Worm (Caenorhabditis elegans) whole organism, young adult: ENCODE measurements around the gene ttr-29.

Source experiments
- B0035.1 ChIP-seq: sonication (generic microtip); optimal IDR thresholded peaks from 2 replicates; lab custom pipeline; 2016; ENCODE audit warnings: missing genetic modification characterization, mild to moderate bottlenecking, missing compliant biosample characterization, missing genotype, missing genetic modification reagents
- F37B4.10 ChIP-seq: fragments of 200-800 bp; sonication (Bioruptor generic); IDR thresholded peaks from 2 replicates; pipeline ENCODE4 v1.3.6; 2022; ENCODE audit warnings: missing genetic modification characterization, missing compliant biosample characterization
- F49E8.2 ChIP-seq: sonication (generic microtip); optimal IDR thresholded peaks from 3 replicates; lab custom pipeline; 2017; ENCODE audit warnings: missing genetic modification characterization, mild to moderate bottlenecking, missing compliant biosample characterization, antibody characterized with exemption, moderate library complexity; ENCODE audit not compliant: insufficient read depth
- F55B11.4 ChIP-seq: sonication (generic microtip); optimal IDR thresholded peaks from 2 replicates; lab custom pipeline; 2016; ENCODE audit warnings: missing compliant biosample characterization, missing genetic modification characterization, borderline replicate concordance; ENCODE audit not compliant: insufficient read depth
- F57C9.4 ChIP-seq: sonication (generic microtip); optimal IDR thresholded peaks from 2 replicates; lab custom pipeline; 2017; ENCODE audit warnings: mild to moderate bottlenecking, missing genetic modification characterization, missing compliant biosample characterization
- K11D2.4 ChIP-seq: fragments of 200-800 bp; sonication (Bioruptor generic); IDR thresholded peaks from 2 replicates; pipeline ENCODE4 v1.3.6; 2022; ENCODE audit warnings: missing genetic modification reagents, missing genetic modification characterization, missing compliant biosample characterization
- K12H6.12 ChIP-seq: fragments of 200-800 bp; sonication (Bioruptor generic); optimal IDR thresholded peaks from 2 replicates; lab custom pipeline; 2018; ENCODE audit warnings: mild to moderate bottlenecking, missing genetic modification characterization, missing compliant biosample characterization
- Y53F4B.3 ChIP-seq: fragments of 200-800 bp; sonication (Bioruptor generic); IDR thresholded peaks from 2 replicates; pipeline ENCODE4 v1.3.6; 2022; ENCODE audit warnings: missing genetic modification reagents, missing genetic modification characterization, missing compliant biosample characterization
- Y67H2A.10 ChIP-seq: fragments of 200-800 bp; sonication (Bioruptor generic); conservative IDR thresholded peaks from 2 replicates; pipeline ENCODE4 v1.3.6; 2022; ENCODE audit warnings: missing genetic modification reagents, missing genetic modification characterization, missing compliant biosample characterization
- atf-7 ChIP-seq: sonication (generic microtip); optimal IDR thresholded peaks from 2 replicates; lab custom pipeline; 2017; ENCODE audit warnings: mild to moderate bottlenecking, missing genetic modification characterization, missing compliant biosample characterization
- bed-2 ChIP-seq: fragments of 200-800 bp; sonication (Bioruptor generic); IDR thresholded peaks from 2 replicates; pipeline ENCODE4 v1.3.6; 2022; ENCODE audit warnings: missing genetic modification reagents, missing genetic modification characterization, missing compliant biosample characterization
- ceh-27 ChIP-seq: fragments of 200-800 bp; sonication (Bioruptor generic); optimal IDR thresholded peaks from 2 replicates; lab custom pipeline; 2018; ENCODE audit warnings: mild to moderate bottlenecking, missing genetic modification characterization, moderate library complexity, missing compliant biosample characterization
- ceh-91 ChIP-seq: fragments of 200-800 bp; sonication (Bioruptor generic); IDR thresholded peaks from 2 replicates; pipeline ENCODE4 v1.3.6; 2022; ENCODE audit warnings: missing genetic modification reagents, missing genetic modification characterization, missing compliant biosample characterization
- die-1 ChIP-seq: sonication (generic microtip); optimal IDR thresholded peaks from 2 replicates; lab custom pipeline; 2016; ENCODE audit warnings: missing genotype, mild to moderate bottlenecking, missing genetic modification characterization, missing compliant biosample characterization
- dox-1 ChIP-seq: fragments of 200-800 bp; sonication (Bioruptor generic); IDR thresholded peaks from 2 replicates; pipeline ENCODE4 v1.3.6; 2022; ENCODE audit warnings: missing genetic modification reagents, missing genetic modification characterization, missing compliant biosample characterization
- dpl-1 ChIP-seq: fragments of 150-350 bp; optimal IDR thresholded peaks from 2 replicates; lab custom pipeline; 2014; ENCODE audit warnings: missing biosample characterization, missing genetic modification reagents, missing genetic modification characterization
- ets-4 ChIP-seq: fragments of 200-800 bp; sonication (Bioruptor generic); optimal IDR thresholded peaks from 2 replicates; lab custom pipeline; 2018; ENCODE audit warnings: mild to moderate bottlenecking, missing genetic modification characterization, missing compliant biosample characterization
- him-1 ChIP-seq: sonication (generic microtip); optimal IDR thresholded peaks from 2 replicates; lab custom pipeline; 2016; ENCODE audit warnings: missing genotype, missing genetic modification reagents, missing genetic modification characterization, missing compliant biosample characterization
- hlh-26 ChIP-seq: fragments of 200-800 bp; sonication (Bioruptor generic); conservative IDR thresholded peaks from 2 replicates; pipeline ENCODE4 v1.3.6; 2022; ENCODE audit warnings: missing genetic modification reagents, missing genetic modification characterization, missing compliant biosample characterization
- hmg-1.2 ChIP-seq: fragments of 200-800 bp; sonication (Bioruptor generic); IDR thresholded peaks from 2 replicates; pipeline ENCODE4 v1.3.6; 2022; ENCODE audit warnings: missing genetic modification reagents, missing genetic modification characterization, missing compliant biosample characterization
- hmg-20 ChIP-seq: fragments of 200-800 bp; sonication (Bioruptor generic); IDR thresholded peaks from 2 replicates; pipeline ENCODE4 v1.3.6; 2022; ENCODE audit warnings: missing genetic modification reagents, missing genetic modification characterization, missing compliant biosample characterization
- let-526 ChIP-seq: fragments of 200-800 bp; sonication (Bioruptor generic); IDR thresholded peaks from 2 replicates; pipeline ENCODE4 v1.3.6; 2022; ENCODE audit warnings: missing genetic modification reagents, missing genetic modification characterization, missing compliant biosample characterization
- let-607 ChIP-seq, 2 experiments: fragments of 200-800 bp in 1 of 2; sonication (Bioruptor generic) in 1 of 2; sonication (generic microtip) in 1 of 2; optimal IDR thresholded peaks; 2 replicates each; lab custom pipeline; 2016 to 2018; ENCODE audit warnings: mild to moderate bottlenecking in 2 of 2, missing compliant biosample characterization in 2 of 2, missing genetic modification characterization in 2 of 2, moderate library complexity in 2 of 2, missing genotype in 1 of 2
- lin-35 ChIP-seq, 3 experiments: fragments of 150-350 bp in 2 of 3; sonication (generic microtip) in 1 of 3; optimal IDR thresholded peaks; 2 replicates each; lab custom pipeline; 2014 to 2018; ENCODE audit warnings: missing biosample characterization in 3 of 3, missing genetic modification characterization in 3 of 3, missing genetic modification reagents in 3 of 3
- mcd-1 ChIP-seq: fragments of 200-800 bp; sonication (Bioruptor generic); IDR thresholded peaks from 2 replicates; pipeline ENCODE4 v1.3.6; 2022; ENCODE audit warnings: missing genetic modification reagents, missing genetic modification characterization, missing compliant biosample characterization
- mel-28 ChIP-seq: sonication (generic microtip); optimal IDR thresholded peaks from 2 replicates; lab custom pipeline; 2016; ENCODE audit warnings: borderline replicate concordance, mild to moderate bottlenecking, missing genetic modification characterization, missing compliant biosample characterization
- nfya-1 ChIP-seq: sonication (generic microtip); optimal IDR thresholded peaks from 2 replicates; lab custom pipeline; 2017; ENCODE audit warnings: antibody characterized with exemption, missing compliant biosample characterization, missing genetic modification characterization, borderline replicate concordance; ENCODE audit not compliant: insufficient read depth
- nhr-80 ChIP-seq: sonication (generic microtip); optimal IDR thresholded peaks from 2 replicates; lab custom pipeline; 2016; ENCODE audit warnings: missing genetic modification characterization, missing compliant biosample characterization
- nhr-90 ChIP-seq: sonication (generic microtip); optimal IDR thresholded peaks from 2 replicates; lab custom pipeline; 2016; ENCODE audit warnings: missing genotype, mild to moderate bottlenecking, missing genetic modification characterization, missing compliant biosample characterization
- pbrm-1 ChIP-seq: fragments of 200-800 bp; sonication (Bioruptor generic); IDR thresholded peaks from 2 replicates; pipeline ENCODE4 v1.3.6; 2022; ENCODE audit warnings: missing genetic modification reagents, missing genetic modification characterization, missing compliant biosample characterization
- ztf-22 ChIP-seq: fragments of 200-800 bp; sonication (Bioruptor generic); optimal IDR thresholded peaks from 2 replicates; lab custom pipeline; 2018; ENCODE audit warnings: mild to moderate bottlenecking, missing genetic modification characterization, moderate library complexity, missing compliant biosample characterization
- ztf-25 ChIP-seq: fragments of 200-800 bp; sonication (Bioruptor generic); IDR thresholded peaks from 2 replicates; pipeline ENCODE4 v1.3.6; 2022; ENCODE audit warnings: missing genetic modification reagents, missing genetic modification characterization, missing compliant biosample characterization

Gene ttr-29

ce11 chrV:12944775-12945174 is 38.1 kb upstream of the ttr-29 start, which contains the start of gene grl-2 (continued):
- no peak for TF ChIP-seq let-607 (tag; optimal IDR thresholded peaks at IDR 0.05; lab: Kevin White, UChicago)
- no peak for TF ChIP-seq ztf-25
- TF ChIP-seq hlh-26 (GFP tag; lab: Robert Waterston, UW) = no peak

- TF ChIP-seq Y53F4B.3 = no peak
- TF ChIP-seq, all 124 proteins: peak for 0
Measured at ce11 chrV:12944229-12944628, 37.6 kb upstream of the ttr-29 start, which contains the start of gene T16G1.3. TSS of gene T16G1.3 (minus strand) at chrV:12944329.

- TF ChIP-seq K11D2.4 (GFP tag; lab: Robert Waterston, UW) = no peak
- TF ChIP-seq F55B11.4 (tag; lab: Kevin White, UChicago) = no peak
- TF ChIP-seq ets-4 = no peak
- TF ChIP-seq Y67H2A.10 (GFP tag; lab: Robert Waterston, UW) = no peak
- no peak for TF ChIP-seq hlh-26 (GFP tag; lab: Robert Waterston, UW)
- TF ChIP-seq mcd-1 (GFP tag; lab: Robert Waterston, UW) = no peak
- TF ChIP-seq hmg-1.2 = no peak
- TF ChIP-seq K12H6.12 (tag; lab: Kevin White, UChicago) = no peak
- no peak for TF ChIP-seq die-1 (tag; lab: Kevin White, UChicago)
Measured at ce11 chrV:12943399-12943798, 36.8 kb upstream of the ttr-29 start.

ce11 chrV:12941797-12942474 is 35.3 kb upstream of the ttr-29 start, which contains the start of gene T16G1.4:
TSS of gene T16G1.4 (minus strand) at chrV:12941847.
- no peak for TF ChIP-seq K11D2.4 (GFP tag; lab: Robert Waterston, UW)
- no peak for TF ChIP-seq bed-2 (GFP tag; lab: Robert Waterston, UW)
- no peak for TF ChIP-seq him-1 (tag; lab: Kevin White, UChicago)
- TF ChIP-seq ets-4 = no peak
- TF ChIP-seq F37B4.10 = no peak
- TF ChIP-seq B0035.1 (tag; lab: Kevin White, UChicago) = no peak
- TF ChIP-seq nhr-80 (tag; lab: Kevin White, UChicago) = peak; percentile 2

- TF ChIP-seq nhr-80 (tag; lab: Kevin White, UChicago) (peak; percentile 29), mel-28 (no peak), lin-35 (GFP tag; optimal IDR thresholded peaks at IDR 0.05; lab: Kevin White, UChicago) (no peak)
Measured at ce11 chrV:12939434-12939833, 32.8 kb upstream of the ttr-29 start, which contains the start of gene T16G1.5. TSS of gene T16G1.5 (minus strand) at chrV:12939552.

ce11 chrV:12937098-12937497 is 30.5 kb upstream of the ttr-29 start, which contains the start of gene T16G1.6:
TSS of gene T16G1.6 (minus strand) at chrV:12937174.
- TF ChIP-seq nhr-80 (tag; lab: Kevin White, UChicago) = peak; percentile 90
- no peak for TF ChIP-seq F57C9.4
- TF ChIP-seq let-526 (GFP tag; lab: Robert Waterston, UW) = no peak
- TF ChIP-seq hmg-20 (GFP tag; lab: Robert Waterston, UW) = no peak
- TF ChIP-seq dpl-1 (GFP tag; lab: Kevin White, UChicago) = no peak
- TF ChIP-seq ceh-91 (GFP tag; lab: Robert Waterston, UW) = no peak

ce11 chrV:12934976-12935375 is 28.3 kb upstream of the ttr-29 start, which contains the start of gene T16G1.7:
TSS of gene T16G1.7 (minus strand) at chrV:12935112.
- TF ChIP-seq nhr-80 (tag; lab: Kevin White, UChicago) (peak; percentile 98), ets-4 (peak; percentile 68), nfya-1 (tag; lab: Kevin White, UChicago) (no peak), ztf-22 (peak; percentile 30), atf-7 (peak; percentile 12), F49E8.2 (no peak), F57C9.4 (no peak), dox-1 (GFP tag; lab: Robert Waterston, UW) (peak; percentile 59; the same call in 1 of the 2 replicates), ceh-27 (GFP tag; lab: Kevin White, UChicago) (no peak), K12H6.12 (tag; lab: Kevin White, UChicago) (no peak), pbrm-1 (GFP tag; lab: Robert Waterston, UW) (no peak), nhr-90 (tag; lab: Kevin White, UChicago) (peak; percentile 29)
